Worm (Caenorhabditis elegans) whole organism, L1 larva: ENCODE results near the gene F42C5.9.
A peak's percentile ranks its signal among the peaks of the same experiment; 100 is the strongest.
"Not testable (repeated sequence)": the region's sequence is repeated elsewhere in the genome, so short reads cannot be mapped to it uniquely, and the experiment has no call there.

ENCODE experiments used
- F16B12.6 ChIP-seq: fragments of 150-350 bp; optimal IDR thresholded peaks from 2 replicates; lab custom pipeline; 2014; ENCODE audit warnings: missing biosample characterization, missing genetic modification characterization
- aha-1 ChIP-seq: fragments of 150-350 bp; optimal IDR thresholded peaks from 2 replicates; lab custom pipeline; 2014; ENCODE audit warnings: missing biosample characterization, missing genetic modification characterization
- aly-2 ChIP-seq: fragments of 150-350 bp; optimal IDR thresholded peaks from 2 replicates; lab custom pipeline; 2014; ENCODE audit warnings: missing biosample characterization, missing genetic modification characterization
- ama-1 ChIP-seq: fragments of 150-350 bp; optimal IDR thresholded peaks from 2 replicates; lab custom pipeline; 2014
- ceh-63 ChIP-seq: fragments of 200-800 bp; sonication (Bioruptor generic); optimal IDR thresholded peaks from 2 replicates; lab custom pipeline; 2018; ENCODE audit warnings: mild to moderate bottlenecking, missing genetic modification characterization, missing compliant biosample characterization
- ceh-90 ChIP-seq: sonication (generic microtip); optimal IDR thresholded peaks from 2 replicates; lab custom pipeline; 2016; ENCODE audit warnings: missing genetic modification characterization, missing compliant biosample characterization
- ces-1 ChIP-seq: fragments of 150-350 bp; optimal IDR thresholded peaks from 2 replicates; lab custom pipeline; 2014; ENCODE audit warnings: missing biosample characterization, missing genetic modification reagents, missing genetic modification characterization
- dpl-1 ChIP-seq, 3 experiments: fragments of 150-350 bp in 2 of 3; sonication (generic microtip) in 1 of 3; optimal IDR thresholded peaks; 2 replicates each; lab custom pipeline; 2014 to 2017; ENCODE audit warnings: missing biosample characterization in 3 of 3, missing genetic modification characterization in 3 of 3, missing genetic modification reagents in 3 of 3
- efl-1 ChIP-seq, 4 experiments: fragments of 150-350 bp; optimal IDR thresholded peaks in 3 of 4; peaks in 1 of 4; 1 replicate in 1 of 4; 2 replicates in 3 of 4; lab custom pipeline; 2014; ENCODE audit warnings: missing biosample characterization in 2 of 4, missing genetic modification characterization in 2 of 4, missing genetic modification reagents in 2 of 4
- efl-3 ChIP-seq: fragments of 200-800 bp; sonication (Bioruptor generic); optimal IDR thresholded peaks from 2 replicates; lab custom pipeline; 2018; ENCODE audit warnings: mild to moderate bottlenecking, missing genetic modification characterization, missing compliant biosample characterization
- egl-13 ChIP-seq: sonication (generic microtip); optimal IDR thresholded peaks from 2 replicates; lab custom pipeline; 2016; ENCODE audit warnings: missing genotype, missing genetic modification reagents, missing genetic modification characterization, missing compliant biosample characterization
- elt-2 ChIP-seq: sonication (generic microtip); optimal IDR thresholded peaks from 2 replicates; lab custom pipeline; 2016; ENCODE audit warnings: missing genetic modification characterization, mild to moderate bottlenecking, inconsistent platforms, missing compliant biosample characterization, missing genetic modification reagents
- elt-3 ChIP-seq, 6 experiments: fragments of 150-350 bp in 1 of 6; sonication (generic microtip); optimal IDR thresholded peaks; 2 replicates each; lab custom pipeline; 2017 to 2018; ENCODE audit warnings: missing biosample characterization in 6 of 6, missing genetic modification characterization in 6 of 6, inconsistent platforms in 1 of 6
- ets-5 ChIP-seq: fragments of 200-800 bp; sonication (Bioruptor generic); IDR thresholded peaks from 2 replicates; pipeline ENCODE4 v1.3.6; 2022; ENCODE audit warnings: missing genetic modification characterization, missing compliant biosample characterization
- fkh-4 ChIP-seq: sonication (generic microtip); optimal IDR thresholded peaks from 2 replicates; lab custom pipeline; 2016; ENCODE audit warnings: missing compliant biosample characterization, missing genetic modification characterization, borderline replicate concordance
- fkh-8 ChIP-seq: sonication (generic microtip); optimal IDR thresholded peaks from 2 replicates; lab custom pipeline; 2016; ENCODE audit warnings: mild to moderate bottlenecking, missing genetic modification characterization, missing compliant biosample characterization
- fos-1 ChIP-seq: fragments of 150-350 bp; optimal IDR thresholded peaks from 2 replicates; lab custom pipeline; 2014; ENCODE audit warnings: missing biosample characterization, missing genetic modification characterization
- grh-1 ChIP-seq: fragments of 200-800 bp; sonication (Bioruptor generic); IDR thresholded peaks from 2 replicates; pipeline ENCODE4 v1.3.6; 2022; ENCODE audit warnings: missing genetic modification reagents, missing genetic modification characterization, missing compliant biosample characterization
- irx-1 ChIP-seq: sonication (generic microtip); optimal IDR thresholded peaks from 2 replicates; lab custom pipeline; 2016; ENCODE audit warnings: missing genetic modification characterization, missing compliant biosample characterization
- lin-13 ChIP-seq: fragments of 150-350 bp; optimal IDR thresholded peaks from 2 replicates; lab custom pipeline; 2014; ENCODE audit warnings: missing biosample characterization, missing genetic modification reagents, missing genetic modification characterization
- lin-14 ChIP-seq: fragments of 200-800 bp; sonication (Bioruptor generic); optimal IDR thresholded peaks from 2 replicates; lab custom pipeline; 2018; ENCODE audit warnings: mild to moderate bottlenecking, missing genetic modification characterization, moderate library complexity, missing compliant biosample characterization
- lin-15B ChIP-seq: fragments of 150-350 bp; sonication (generic microtip); optimal IDR thresholded peaks from 3 replicates; lab custom pipeline; 2014; ENCODE audit warnings: missing biosample characterization, missing genetic modification characterization
- lin-35 ChIP-seq, 2 experiments: fragments of 150-350 bp; optimal IDR thresholded peaks; 2 replicates each; lab custom pipeline; 2014; ENCODE audit warnings: missing biosample characterization in 2 of 2, missing genetic modification characterization in 2 of 2, missing genetic modification reagents in 2 of 2
- lin-39 ChIP-seq: fragments of 150-350 bp; optimal IDR thresholded peaks from 2 replicates; lab custom pipeline; 2014; ENCODE audit warnings: missing biosample characterization, missing genetic modification reagents, missing genetic modification characterization
- lir-3 ChIP-seq: sonication (generic microtip); optimal IDR thresholded peaks from 2 replicates; lab custom pipeline; 2016; ENCODE audit warnings: mild to moderate bottlenecking, missing genetic modification characterization, moderate library complexity, missing compliant biosample characterization; ENCODE audit not compliant: poor library complexity
- lsy-2 ChIP-seq, 2 experiments: fragments of 150-350 bp; optimal IDR thresholded peaks; 2 replicates each; lab custom pipeline; 2014; ENCODE audit warnings: missing biosample characterization in 2 of 2, missing genetic modification characterization in 2 of 2
- mep-1 ChIP-seq: fragments of 150-350 bp; optimal IDR thresholded peaks from 2 replicates; lab custom pipeline; 2014; ENCODE audit warnings: missing biosample characterization, missing genetic modification characterization
- nhr-20 ChIP-seq: sonication (generic microtip); optimal IDR thresholded peaks from 2 replicates; lab custom pipeline; 2016; ENCODE audit warnings: mild to moderate bottlenecking, missing genetic modification characterization, missing compliant biosample characterization
- nhr-237 ChIP-seq: fragments of 150-350 bp; optimal IDR thresholded peaks from 2 replicates; lab custom pipeline; 2014; ENCODE audit warnings: missing biosample characterization, missing genetic modification characterization
- nhr-47 ChIP-seq: sonication (generic microtip); optimal IDR thresholded peaks from 2 replicates; lab custom pipeline; 2016; ENCODE audit warnings: mild to moderate bottlenecking, missing genetic modification characterization, moderate library complexity, missing compliant biosample characterization
- nhr-71 ChIP-seq: sonication (generic microtip); optimal IDR thresholded peaks from 2 replicates; lab custom pipeline; 2016; ENCODE audit warnings: mild to moderate bottlenecking, missing genetic modification characterization, moderate library complexity, missing compliant biosample characterization
- nhr-77 ChIP-seq: fragments of 150-350 bp; optimal IDR thresholded peaks from 2 replicates; lab custom pipeline; 2014; ENCODE audit warnings: missing biosample characterization, missing genetic modification characterization
- nhr-84 ChIP-seq: sonication (generic microtip); optimal IDR thresholded peaks from 2 replicates; lab custom pipeline; 2017; ENCODE audit warnings: missing biosample characterization, missing genetic modification characterization
- nhr-85 ChIP-seq: sonication (generic microtip); peaks from one replicate; lab custom pipeline; 2016; ENCODE audit warnings: missing genetic modification characterization, inconsistent platforms, missing compliant biosample characterization
- nhr-90 ChIP-seq: sonication (generic microtip); optimal IDR thresholded peaks from 2 replicates; lab custom pipeline; 2016; ENCODE audit warnings: mild to moderate bottlenecking, missing genetic modification characterization, missing compliant biosample characterization; ENCODE audit not compliant: poor library complexity
- pax-3 ChIP-seq: fragments of 200-800 bp; sonication (Bioruptor generic); optimal IDR thresholded peaks from 2 replicates; lab custom pipeline; 2018; ENCODE audit warnings: mild to moderate bottlenecking, missing genetic modification characterization, moderate library complexity, missing compliant biosample characterization
- pqm-1 ChIP-seq: sonication (generic microtip); optimal IDR thresholded peaks from 3 replicates; lab custom pipeline; 2017; ENCODE audit warnings: missing biosample characterization, missing genetic modification characterization
- snpc-4 ChIP-seq: fragments of 150-350 bp; optimal IDR thresholded peaks from 2 replicates; lab custom pipeline; 2014; ENCODE audit warnings: missing biosample characterization, missing genetic modification characterization
- snu-23 ChIP-seq: sonication (generic microtip); optimal IDR thresholded peaks from 2 replicates; lab custom pipeline; 2016; ENCODE audit warnings: missing genetic modification characterization, missing compliant biosample characterization
- sox-4 ChIP-seq: sonication (generic microtip); optimal IDR thresholded peaks from 2 replicates; lab custom pipeline; 2016; ENCODE audit warnings: missing genetic modification characterization, missing compliant biosample characterization
- sptf-1 ChIP-seq: fragments of 150-350 bp; optimal IDR thresholded peaks from 2 replicates; lab custom pipeline; 2014; ENCODE audit warnings: missing biosample characterization, missing genetic modification characterization
- swsn-7 ChIP-seq: sonication (generic microtip); optimal IDR thresholded peaks from 2 replicates; lab custom pipeline; 2016; ENCODE audit warnings: missing genetic modification characterization, missing compliant biosample characterization
- unc-30 ChIP-seq: sonication (generic microtip); optimal IDR thresholded peaks from 2 replicates; lab custom pipeline; 2017; ENCODE audit warnings: missing biosample characterization, missing genetic modification characterization
- unc-98 ChIP-seq: fragments of 200-800 bp; sonication (Bioruptor generic); IDR thresholded peaks from 2 replicates; pipeline ENCODE4 v1.3.6; 2022; ENCODE audit warnings: missing genetic modification characterization, missing compliant biosample characterization
- vab-15 ChIP-seq: sonication (generic microtip); optimal IDR thresholded peaks from 2 replicates; lab custom pipeline; 2017; ENCODE audit warnings: missing genotype, mild to moderate bottlenecking, missing genetic modification characterization, missing compliant biosample characterization

The F42C5.9 gene

DNA sequence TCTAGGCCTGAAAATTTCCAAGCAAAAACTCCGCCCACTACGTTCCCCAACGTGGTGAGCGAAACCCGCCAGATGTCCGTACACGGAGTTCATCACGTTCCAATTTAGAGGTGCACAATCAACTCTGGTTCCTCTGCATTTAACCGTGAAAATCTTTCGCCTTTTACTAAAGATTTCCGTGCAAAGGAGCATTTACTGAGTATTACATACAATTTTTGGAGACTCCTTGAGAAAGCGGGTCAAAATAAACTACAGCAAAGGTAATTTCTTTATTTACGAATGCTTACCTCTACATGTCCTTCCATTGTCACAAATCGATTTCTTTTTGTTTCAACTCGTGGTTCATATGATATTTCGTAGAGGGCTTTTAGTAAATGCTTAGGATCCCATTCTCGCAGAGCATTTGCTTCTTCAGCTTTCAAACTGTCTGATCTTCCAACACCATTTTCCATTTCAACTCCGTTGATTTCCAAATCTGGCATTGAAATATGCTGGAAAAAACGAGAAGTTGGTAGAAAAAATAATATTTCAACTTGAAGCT lies at the start of gene F42C5.9:
Gene F42C5.9 (minus strand): TSS at position 491 of the 541 bp plus-strand sequence.
- no peak for TF ChIP-seq pqm-1 (tag; lab: Kevin White, UChicago)
- peak; percentile 31 for TF ChIP-seq nhr-77 (tag; lab: Kevin White, UChicago)
- peak; percentile 86 for TF ChIP-seq nhr-85 (tag; lab: Kevin White, UChicago)
- no peak for TF ChIP-seq nhr-84 (tag; lab: Kevin White, UChicago)
- no peak for TF ChIP-seq lir-3
- TF ChIP-seq ama-1 = peak; percentile 28
- no peak for TF ChIP-seq ceh-63 (GFP tag; lab: Kevin White, UChicago)
- peak; percentile 53 for TF ChIP-seq elt-2 (tag; lab: Kevin White, UChicago)
- peak; percentile 48 for TF ChIP-seq nhr-71 (tag; lab: Kevin White, UChicago)
- peak; percentile 94 for TF ChIP-seq snpc-4 (tag; lab: Kevin White, UChicago)
- TF ChIP-seq nhr-90 (tag; lab: Kevin White, UChicago) = peak; percentile 72
- peak; percentile 15 for TF ChIP-seq swsn-7 (tag; lab: Kevin White, UChicago)
- no peak for TF ChIP-seq sox-4
- peak; percentile 29 for TF ChIP-seq nhr-47 (tag; lab: Kevin White, UChicago)
- TF ChIP-seq snu-23 = peak; percentile 6
- TF ChIP-seq ets-5 (GFP tag; lab: Robert Waterston, UW) = no peak
- TF ChIP-seq efl-1 (optimal IDR thresholded peaks at IDR 0.05; lab: Kevin White, UChicago) = peak in 1 of 2 experiments; percentile 14
- TF ChIP-seq efl-1 (GFP tag; optimal IDR thresholded peaks at IDR 0.05 in 1 of 2; lab: Kevin White, UChicago) = no peak
- peak; percentile 29 for TF ChIP-seq lin-14 (GFP tag; lab: Kevin White, UChicago)
- no peak for TF ChIP-seq aly-2 (tag; lab: Kevin White, UChicago)
- TF ChIP-seq, all 84 proteins: peak for 12

DNA sequence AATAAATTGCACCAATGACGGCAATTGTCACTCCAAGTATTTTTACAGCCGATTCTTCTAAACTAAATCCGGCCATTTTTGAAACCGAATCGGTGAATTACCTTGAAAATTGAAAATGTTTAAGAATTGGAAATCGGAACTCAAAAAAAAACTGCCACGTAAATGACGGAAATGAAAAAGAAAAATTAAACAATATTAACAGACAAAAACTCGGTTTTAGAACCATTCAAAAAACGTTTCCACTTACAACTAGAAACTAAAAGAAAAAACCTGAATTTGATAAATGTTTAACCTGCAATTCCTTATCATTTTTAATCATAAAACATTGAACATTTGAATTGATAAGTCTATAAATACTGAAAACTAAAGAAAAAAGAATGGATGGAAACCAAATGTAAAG lies 48.1 kb upstream of the F42C5.9 start, which contains the start of gene Y40C5A.4:
Gene Y40C5A.4 (minus strand): TSS at position 101 of the 400 bp plus-strand sequence.
- not testable (repeated sequence) for TF ChIP-seq nhr-71 (tag; lab: Kevin White, UChicago); lsy-2 (tag; optimal IDR thresholded peaks at IDR 0.05; lab: Kevin White, UChicago); fos-1
- TF ChIP-seq, all 84 proteins: peak for 0; not testable (repeated sequence) for 84

DNA sequence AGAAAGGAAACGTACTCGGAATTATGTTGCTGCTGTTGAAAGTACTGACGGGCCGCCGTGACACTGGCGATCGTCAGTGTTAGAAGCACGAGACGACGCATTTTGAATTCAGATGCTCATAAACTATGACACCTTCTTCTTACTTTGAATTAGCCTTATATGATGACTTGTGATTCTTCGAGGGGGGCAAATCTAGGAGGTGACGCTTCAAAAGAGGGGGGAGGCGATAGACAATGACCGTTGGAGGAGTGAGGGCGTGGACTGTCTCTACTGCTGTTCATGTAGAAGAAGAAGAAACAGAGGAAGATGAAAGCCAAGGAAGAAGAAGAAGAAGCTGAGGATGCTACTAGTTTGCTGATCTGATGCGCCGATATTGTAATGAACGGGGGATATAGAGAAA lies 29.8 kb upstream of the F42C5.9 start, which contains the start of gene daf-42:
Gene daf-42 (minus strand): TSS at position 101 of the 400 bp plus-strand sequence.
- no peak for TF ChIP-seq nhr-20 (tag; lab: Kevin White, UChicago)
- no peak for TF ChIP-seq efl-1 (optimal IDR thresholded peaks at IDR 0.05; lab: Kevin White, UChicago)
- peak in 1 of 2 experiments; percentile 81 for TF ChIP-seq efl-1 (GFP tag; optimal IDR thresholded peaks at IDR 0.05 in 1 of 2; lab: Kevin White, UChicago)

DNA sequence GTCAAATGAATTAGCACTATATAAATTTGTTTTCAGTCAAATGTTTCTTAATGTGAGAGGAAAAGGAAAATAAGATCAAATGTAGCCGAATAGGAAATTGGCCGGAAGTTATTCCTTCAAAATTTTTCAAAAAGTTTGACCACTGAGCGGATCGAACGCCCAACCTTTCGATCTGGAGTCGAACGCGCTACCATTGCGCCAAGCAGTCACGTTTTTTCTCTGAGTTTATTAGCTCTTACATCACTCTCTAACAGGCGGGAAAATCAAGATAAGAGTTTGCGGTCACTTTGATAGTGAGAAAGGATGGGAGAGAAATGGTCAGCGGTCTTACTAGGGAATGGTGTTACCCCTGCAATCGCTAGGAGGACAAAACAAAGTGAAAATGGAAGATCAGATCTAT lies 27.1 kb upstream of the F42C5.9 start:
- no peak for TF ChIP-seq nhr-237 (tag; lab: Kevin White, UChicago)
- no peak for TF ChIP-seq lin-13 (GFP tag; lab: Kevin White, UChicago)
- TF ChIP-seq egl-13 (tag; lab: Kevin White, UChicago) = no peak
- no peak for TF ChIP-seq unc-30 (tag; lab: Kevin White, UChicago)
- no peak for TF ChIP-seq lir-3
- no peak for TF ChIP-seq ceh-90 (tag; lab: Kevin White, UChicago)
- no peak for TF ChIP-seq F16B12.6
- peak in 2 of 6 experiments; percentile 18 to 29 for TF ChIP-seq elt-3 (tag; optimal IDR thresholded peaks at IDR 0.05; lab: Kevin White, UChicago)
- TF ChIP-seq nhr-71 (tag; lab: Kevin White, UChicago) = no peak
- no peak for TF ChIP-seq fkh-8
- peak; percentile 15 to 66 for TF ChIP-seq lin-35 (GFP tag; optimal IDR thresholded peaks at IDR 0.05; lab: Kevin White, UChicago)
- TF ChIP-seq irx-1 = no peak
- no peak for TF ChIP-seq lin-15B (tag; lab: Kevin White, UChicago)
- TF ChIP-seq nhr-20 (tag; lab: Kevin White, UChicago) = no peak
- TF ChIP-seq aha-1 (tag; lab: Kevin White, UChicago) = no peak
- peak; percentile 0 for TF ChIP-seq nhr-77 (tag; lab: Kevin White, UChicago)
- TF ChIP-seq ces-1 (GFP tag; lab: Kevin White, UChicago) = no peak
- no peak for TF ChIP-seq grh-1 (GFP tag; lab: Robert Waterston, UW)
- no peak for TF ChIP-seq mep-1 (tag; lab: Kevin White, UChicago)
- peak in 1 of 3 experiments; percentile 2 for TF ChIP-seq dpl-1 (GFP tag; optimal IDR thresholded peaks at IDR 0.05; lab: Kevin White, UChicago)
- no peak for TF ChIP-seq vab-15 (tag; lab: Kevin White, UChicago)
- TF ChIP-seq sptf-1 (tag; lab: Kevin White, UChicago) = no peak
- no peak for TF ChIP-seq aly-2 (tag; lab: Kevin White, UChicago)
- no peak for TF ChIP-seq fkh-4 (tag; lab: Kevin White, UChicago)
- TF ChIP-seq lin-14 (GFP tag; lab: Kevin White, UChicago) = peak; percentile 16
- TF ChIP-seq efl-3 (GFP tag; lab: Kevin White, UChicago) = no peak
- no peak for TF ChIP-seq lin-39 (tag; lab: Kevin White, UChicago)
- TF ChIP-seq pax-3 (tag; lab: Kevin White, UChicago) = no peak
- no peak for TF ChIP-seq unc-98
